Fruit fly (Drosophila melanogaster) S2 (cell line): ENCODE data around the gene CROT.

Experiments used
- CG8478 ChIP-seq: fragments of >200 bp; optimal IDR thresholded peaks from 2 replicates; lab custom pipeline; 2018
- CTCF ChIP-seq, 2 experiments: fragments of >200 bp; optimal IDR thresholded peaks; 2 replicates each; lab custom pipeline; 2018

dm6 chr3R:27694018-27694417 lies 12.5 kb downstream of the CROT start, which contains the start of gene CG43319:
- TF ChIP-seq CG8478 (no peak), CTCF (optimal IDR thresholded peaks at IDR 0.05; lab: Kevin White, UChicago) (no peak)
